Worm (Caenorhabditis elegans): ENCODE results near the gene sru-48.

sru-48 gene

ce11 chrX:5179874-5180273 lies at the start of gene sru-48:
sru-48 (plus strand) TSS chrX:5180174.
- TF ChIP-seq T22C8.4 (GFP tag; IDR thresholded peaks at IDR 0.05) = no peak

- no peak for TF ChIP-seq ztf-29 (GFP tag; IDR thresholded peaks at IDR 0.05)
- TF ChIP-seq T22C8.4 (GFP tag; IDR thresholded peaks at IDR 0.05) = no peak
- TF ChIP-seq ref-1 (GFP tag; conservative IDR thresholded peaks at IDR 0.05) = no peak
- TF ChIP-seq flt-1 (GFP tag; IDR thresholded peaks at IDR 0.05) = no peak
- TF ChIP-seq tab-1 (GFP tag; IDR thresholded peaks at IDR 0.05) = no peak
- TF ChIP-seq cog-1 (tag; optimal IDR thresholded peaks at IDR 0.05) = no peak
- no peak for TF ChIP-seq ztf-23 (GFP tag; IDR thresholded peaks at IDR 0.05)
- no peak for TF ChIP-seq klf-2 (GFP tag; conservative IDR thresholded peaks at IDR 0.05)
- TF ChIP-seq med-1 (GFP tag; optimal IDR thresholded peaks at IDR 0.05; ENCODE audit: insufficient read depth) = no peak
Measured at ce11 chrX:5131760-5132159, 48.2 kb upstream of the sru-48 start.

- TF ChIP-seq klf-2 (GFP tag; conservative IDR thresholded peaks at IDR 0.05) = no peak
- no peak for TF ChIP-seq tab-1 (GFP tag; IDR thresholded peaks at IDR 0.05)
- no peak for TF ChIP-seq med-1 (GFP tag; optimal IDR thresholded peaks at IDR 0.05; ENCODE audit: insufficient read depth)
- TF ChIP-seq flt-1 (GFP tag; IDR thresholded peaks at IDR 0.05) = no peak
- TF ChIP-seq T22C8.4 (GFP tag; IDR thresholded peaks at IDR 0.05) = no peak
- TF ChIP-seq ztf-29 (GFP tag; IDR thresholded peaks at IDR 0.05) = no peak
- no peak for TF ChIP-seq ref-1 (GFP tag; conservative IDR thresholded peaks at IDR 0.05)
- no peak for TF ChIP-seq cog-1 (tag; optimal IDR thresholded peaks at IDR 0.05)
- no peak for TF ChIP-seq ztf-23 (GFP tag; IDR thresholded peaks at IDR 0.05)
Measured at ce11 chrX:5133980-5134379, 46.0 kb upstream of the sru-48 start, which contains the start of gene tbc-7. tbc-7 (plus strand) TSS chrX:5134280.

- TF ChIP-seq ztf-23 (GFP tag; IDR thresholded peaks at IDR 0.05) (no peak), cog-1 (tag; optimal IDR thresholded peaks at IDR 0.05) (no peak), tab-1 (GFP tag; IDR thresholded peaks at IDR 0.05) (no peak), ztf-29 (GFP tag; IDR thresholded peaks at IDR 0.05) (no peak), klf-2 (GFP tag; conservative IDR thresholded peaks at IDR 0.05) (no peak)
Measured at ce11 chrX:5135548-5135947, 44.4 kb upstream of the sru-48 start.

ce11 chrX:5137716-5138470 lies 42.1 kb upstream of the sru-48 start:
- no peak for TF ChIP-seq T22C8.4 (GFP tag; IDR thresholded peaks at IDR 0.05)
- TF ChIP-seq tab-1 (GFP tag; IDR thresholded peaks at IDR 0.05) = no peak
- no peak for TF ChIP-seq ztf-23 (GFP tag; IDR thresholded peaks at IDR 0.05)
- TF ChIP-seq cog-1 (tag; optimal IDR thresholded peaks at IDR 0.05) = no peak
- no peak for TF ChIP-seq med-1 (GFP tag; optimal IDR thresholded peaks at IDR 0.05; ENCODE audit: insufficient read depth)

ce11 chrX:5140177-5140576 lies 39.8 kb upstream of the sru-48 start:
- no peak for TF ChIP-seq med-1 (GFP tag; optimal IDR thresholded peaks at IDR 0.05; ENCODE audit: insufficient read depth)
- peak; percentile 77 for TF ChIP-seq cog-1 (tag; optimal IDR thresholded peaks at IDR 0.05)

- TF ChIP-seq flt-1 (GFP tag; IDR thresholded peaks at IDR 0.05) = no peak
- no peak for TF ChIP-seq klf-2 (GFP tag; conservative IDR thresholded peaks at IDR 0.05)
- TF ChIP-seq med-1 (GFP tag; optimal IDR thresholded peaks at IDR 0.05; ENCODE audit: insufficient read depth) = no peak
- TF ChIP-seq T22C8.4 (GFP tag; IDR thresholded peaks at IDR 0.05) = no peak
- no peak for TF ChIP-seq cog-1 (tag; optimal IDR thresholded peaks at IDR 0.05)
- TF ChIP-seq ref-1 (GFP tag; conservative IDR thresholded peaks at IDR 0.05) = no peak
- no peak for TF ChIP-seq tab-1 (GFP tag; IDR thresholded peaks at IDR 0.05)
- TF ChIP-seq ztf-29 (GFP tag; IDR thresholded peaks at IDR 0.05) = no peak
- TF ChIP-seq ztf-23 (GFP tag; IDR thresholded peaks at IDR 0.05) = no peak
Measured at ce11 chrX:5142403-5142802, 37.6 kb upstream of the sru-48 start.

ce11 chrX:5147918-5148317 lies 32.1 kb upstream of the sru-48 start, which contains the start of gene C31H2.14:
C31H2.14 (plus strand) TSS chrX:5148218.
- TF ChIP-seq T22C8.4 (GFP tag; IDR thresholded peaks at IDR 0.05) (no peak), flt-1 (GFP tag; IDR thresholded peaks at IDR 0.05) (no peak)

ce11 chrX:5150389-5150788 lies 29.6 kb upstream of the sru-48 start, which contains the start of gene dpy-8:
dpy-8 (minus strand) TSS chrX:5150476.
- TF ChIP-seq flt-1 (GFP tag; IDR thresholded peaks at IDR 0.05) (no peak), ztf-29 (GFP tag; IDR thresholded peaks at IDR 0.05) (no peak), cog-1 (tag; optimal IDR thresholded peaks at IDR 0.05) (no peak), T22C8.4 (GFP tag; IDR thresholded peaks at IDR 0.05) (no peak), med-1 (GFP tag; optimal IDR thresholded peaks at IDR 0.05; ENCODE audit: insufficient read depth) (no peak), klf-2 (GFP tag; conservative IDR thresholded peaks at IDR 0.05) (no peak), tab-1 (GFP tag; IDR thresholded peaks at IDR 0.05) (no peak), ref-1 (GFP tag; conservative IDR thresholded peaks at IDR 0.05) (no peak), ztf-23 (GFP tag; IDR thresholded peaks at IDR 0.05) (no peak)

- TF ChIP-seq tab-1 (GFP tag; IDR thresholded peaks at IDR 0.05) (no peak), ztf-29 (GFP tag; IDR thresholded peaks at IDR 0.05) (no peak), flt-1 (GFP tag; IDR thresholded peaks at IDR 0.05) (no peak), med-1 (GFP tag; optimal IDR thresholded peaks at IDR 0.05; ENCODE audit: insufficient read depth) (no peak), ztf-23 (GFP tag; IDR thresholded peaks at IDR 0.05) (no peak), klf-2 (GFP tag; conservative IDR thresholded peaks at IDR 0.05) (no peak), cog-1 (tag; optimal IDR thresholded peaks at IDR 0.05) (no peak), T22C8.4 (GFP tag; IDR thresholded peaks at IDR 0.05) (no peak), ref-1 (GFP tag; conservative IDR thresholded peaks at IDR 0.05) (no peak)
Measured at ce11 chrX:5151403-5151802, 28.6 kb upstream of the sru-48 start.

- TF ChIP-seq flt-1 (GFP tag; IDR thresholded peaks at IDR 0.05) (no peak), T22C8.4 (GFP tag; IDR thresholded peaks at IDR 0.05) (no peak), ref-1 (GFP tag; conservative IDR thresholded peaks at IDR 0.05) (no peak)
Measured at ce11 chrX:5151866-5152265, 28.1 kb upstream of the sru-48 start.

Data from whole organism, midembryonic.